Worm (Caenorhabditis elegans): Measurements from ENCODE around the gene ZK328.6.

Gene ZK328.6

DNA sequence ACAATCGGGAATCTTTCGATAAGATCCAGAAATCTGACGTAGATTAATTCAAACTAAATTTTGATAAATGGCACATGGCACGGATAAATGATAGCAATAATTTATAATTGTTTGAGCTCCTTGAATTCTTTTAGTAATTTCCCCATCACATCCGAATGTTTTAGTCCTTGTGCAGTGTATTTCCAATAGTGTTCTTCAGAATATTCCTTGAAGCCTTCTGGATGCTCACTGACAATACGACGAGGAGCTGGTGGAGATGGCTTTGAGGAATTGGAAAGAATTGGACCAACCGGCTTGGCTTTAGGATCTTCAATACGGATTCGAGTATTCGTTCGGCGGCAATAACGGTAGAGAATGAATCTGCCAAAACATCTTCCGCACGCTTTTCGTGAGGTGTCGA lies 23.9 kb downstream of the ZK328.6 start:
- peak; percentile 9; the same call in 1 of the 2 replicates for TF ChIP-seq dmd-6 (GFP tag; IDR thresholded peaks at IDR 0.05)
- TF ChIP-seq tra-1 (GFP tag; IDR thresholded peaks at IDR 0.05): no peak

DNA sequence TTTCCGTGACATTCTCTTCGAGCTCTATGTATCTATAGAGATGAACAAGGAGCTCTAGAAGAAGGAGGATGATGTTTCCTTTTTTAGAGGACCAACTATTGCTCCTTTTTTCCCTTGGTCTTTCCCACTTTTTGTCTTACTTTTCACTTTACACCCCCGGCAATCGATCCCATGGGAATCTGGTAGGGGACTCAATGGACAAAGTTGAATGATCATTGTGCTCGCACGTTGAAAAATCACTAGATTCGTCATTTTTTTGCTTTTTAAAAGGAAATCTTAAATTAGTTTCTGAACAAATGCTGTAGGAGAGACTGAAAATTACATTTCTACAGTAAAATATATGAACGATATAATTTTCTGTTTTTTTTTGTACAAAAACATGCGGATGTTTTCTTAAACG lies 28.4 kb downstream of the ZK328.6 start:
- TF ChIP-seq vab-7 (GFP tag; IDR thresholded peaks at IDR 0.05) (no peak), unc-62 (GFP tag; optimal IDR thresholded peaks at IDR 0.05 in 1 of 2) (peak in 1 of 2 experiments; percentile 39), unc-62 (tag; optimal IDR thresholded peaks at IDR 0.05) (no peak), aha-1 (tag) (peak; percentile 96)

DNA sequence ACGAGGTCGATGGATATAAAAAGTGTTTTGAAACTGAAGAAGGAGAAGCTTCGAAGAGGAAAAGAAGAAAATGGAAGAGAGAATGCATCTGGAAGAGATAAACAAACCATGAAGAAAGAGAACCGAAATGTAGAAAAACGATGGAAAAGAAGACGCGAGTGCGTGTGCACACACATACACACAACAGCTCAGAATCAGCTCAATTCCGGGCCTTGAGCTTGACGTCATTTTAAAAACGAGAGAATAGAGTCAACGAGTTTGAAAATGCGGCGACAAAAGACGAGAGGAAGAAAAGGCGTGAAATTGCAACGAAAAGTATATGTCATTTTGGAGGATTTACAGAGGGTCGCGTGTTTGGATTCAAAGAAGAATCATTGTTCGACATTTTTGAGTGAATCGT lies 30.8 kb downstream of the ZK328.6 start:
- TF ChIP-seq nhr-6 (tag; optimal IDR thresholded peaks at IDR 0.05) (no peak), F44E2.7 (GFP tag; IDR thresholded peaks at IDR 0.05) (no peak), ceh-20 (GFP tag; IDR thresholded peaks at IDR 0.05) (no peak), ceh-32 (tag; optimal IDR thresholded peaks at IDR 0.05; ENCODE audit: poor library complexity) (no peak), mxl-2 (GFP tag; conservative IDR thresholded peaks at IDR 0.05) (no peak), aha-1 (tag) (peak; percentile 99), lin-15B (tag; optimal IDR thresholded peaks at IDR 0.05) (no peak), fkh-10 (GFP tag; optimal IDR thresholded peaks at IDR 0.05) (no peak), jun-1 (tag; optimal IDR thresholded peaks at IDR 0.05) (no peak), zip-11 (GFP tag; IDR thresholded peaks at IDR 0.05) (no peak), ztf-11 (tag; optimal IDR thresholded peaks at IDR 0.05) (no peak), mep-1 (tag; optimal IDR thresholded peaks at IDR 0.05) (peak; percentile 54), ceh-44 (GFP tag; IDR thresholded peaks at IDR 0.05) (no peak), nhr-76 (tag; optimal IDR thresholded peaks at IDR 0.05) (no peak), lim-7 (GFP tag; IDR thresholded peaks at IDR 0.05) (no peak), lsy-2 (tag; optimal IDR thresholded peaks at IDR 0.05) (peak in 1 of 2 experiments; percentile 46), hlh-11 (tag; optimal IDR thresholded peaks at IDR 0.05) (peak; percentile 7), nhr-48 (tag; optimal IDR thresholded peaks at IDR 0.05) (no peak), dve-1 (tag; optimal IDR thresholded peaks at IDR 0.05; ENCODE audit: insufficient read depth) (no peak), dpl-1 (GFP tag; optimal IDR thresholded peaks at IDR 0.05) (no peak), rbr-2 (tag; optimal IDR thresholded peaks at IDR 0.05) (peak; percentile 11), mdl-1 (tag; optimal IDR thresholded peaks at IDR 0.05) (peak in 1 of 2 experiments; percentile 34), tra-1 (GFP tag; IDR thresholded peaks at IDR 0.05) (no peak), php-3 (GFP tag; IDR thresholded peaks at IDR 0.05) (no peak), ZK546.5 (tag; optimal IDR thresholded peaks at IDR 0.05) (no peak), F37D6.2 (tag; optimal IDR thresholded peaks at IDR 0.05) (peak; percentile 2), R02D3.7 (tag; optimal IDR thresholded peaks at IDR 0.05) (no peak), daf-16 (GFP tag; optimal IDR thresholded peaks at IDR 0.05) (no peak), daf-16 (tag; optimal IDR thresholded peaks at IDR 0.05) (no peak), unc-62 (GFP tag; optimal IDR thresholded peaks at IDR 0.05 in 1 of 2) (peak in 1 of 2 experiments; percentile 38), unc-62 (tag; optimal IDR thresholded peaks at IDR 0.05) (no peak), attf-4 (tag; optimal IDR thresholded peaks at IDR 0.05) (no peak), egl-27 (tag; optimal IDR thresholded peaks at IDR 0.05) (no peak), ctbp-1 (GFP tag; IDR thresholded peaks at IDR 0.05) (peak; percentile 70; the same call in 1 of the 2 replicates), nhr-11 (tag; optimal IDR thresholded peaks at IDR 0.05) (no peak), unc-39 (tag; optimal IDR thresholded peaks at IDR 0.05) (peak; percentile 33), nhr-41 (GFP tag; IDR thresholded peaks at IDR 0.05) (no peak), mxl-3 (GFP tag; optimal IDR thresholded peaks at IDR 0.05) (no peak), lin-38 (GFP tag; IDR thresholded peaks at IDR 0.05) (no peak), hlh-30 (tag; optimal IDR thresholded peaks at IDR 0.05; ENCODE audit: insufficient read depth) (peak; percentile 46), egl-43 (GFP tag; IDR thresholded peaks at IDR 0.05) (no peak), T20F7.1 (GFP tag; optimal IDR thresholded peaks at IDR 0.05) (no peak), Y105C5A.15 (GFP tag; IDR thresholded peaks at IDR 0.05) (no peak), tag-97 (GFP tag; IDR thresholded peaks at IDR 0.05) (no peak), spr-3 (GFP tag; optimal IDR thresholded peaks at IDR 0.05) (no peak), hmg-1.1 (GFP tag; IDR thresholded peaks at IDR 0.05) (peak; percentile 31; the same call in 1 of the 2 replicates), mdt-29 (GFP tag; IDR thresholded peaks at IDR 0.05) (no peak)

Measured in whole organism, L4 larva.